Fruit fly (Drosophila melanogaster) whole organism, embryonic: ENCODE results near the gene mAcon1.

Source experiments
- ATbp ChIP-seq: fragments of 200-800 bp; sonication (Bioruptor generic); optimal IDR thresholded peaks from 2 replicates; lab custom pipeline; 2017; ENCODE audit warnings: missing biosample characterization, mild to moderate bottlenecking, missing genetic modification characterization, missing genetic modification reagents
- Ada2b ChIP-seq: fragments of 200-800 bp; sonication (Bioruptor generic); IDR thresholded peaks from 2 replicates; pipeline ENCODE4 v1.3.6; 2022; ENCODE audit warnings: missing biosample characterization, missing genetic modification characterization
- B-H1 ChIP-seq: fragments of 200-800 bp; sonication (Bioruptor generic); IDR thresholded peaks from 3 replicates; pipeline ENCODE4 v1.3.6; 2022; ENCODE audit warnings: missing biosample characterization, missing genetic modification characterization
- Bgb ChIP-seq: fragments of 200-800 bp; sonication (Bioruptor generic); IDR thresholded peaks from 2 replicates; pipeline ENCODE4 v1.3.6; 2022; ENCODE audit warnings: missing biosample characterization, missing genetic modification characterization; ENCODE audit not compliant: partially characterized antibody
- Bteb2 ChIP-seq: fragments of 200-800 bp; sonication (Bioruptor generic); optimal IDR thresholded peaks from 2 replicates; lab custom pipeline; 2016; ENCODE audit warnings: missing biosample characterization, missing genetic modification characterization
- CG10274 ChIP-seq: fragments of 200-800 bp; sonication (Bioruptor generic); optimal IDR thresholded peaks from 3 replicates; lab custom pipeline; 2017; ENCODE audit warnings: missing biosample characterization, mild to moderate bottlenecking, missing genetic modification characterization
- CG10431 ChIP-seq: fragments of 200-800 bp; sonication (Bioruptor generic); optimal IDR thresholded peaks from 3 replicates; lab custom pipeline; 2018; ENCODE audit warnings: missing biosample characterization, mild to moderate bottlenecking, missing genetic modification characterization
- CG10462 ChIP-seq: fragments of 200-800 bp; sonication (Bioruptor generic); optimal IDR thresholded peaks from 2 replicates; lab custom pipeline; 2016; ENCODE audit warnings: missing biosample characterization, missing genetic modification characterization
- CG12219 ChIP-seq: fragments of 200-800 bp; sonication (Bioruptor generic); optimal IDR thresholded peaks from 3 replicates; lab custom pipeline; 2018; ENCODE audit warnings: missing biosample characterization, mild to moderate bottlenecking, missing genetic modification characterization
- CG12659 ChIP-seq: fragments of 200-800 bp; sonication (Bioruptor generic); optimal IDR thresholded peaks from 3 replicates; lab custom pipeline; 2017; ENCODE audit warnings: mild to moderate bottlenecking, missing biosample characterization, missing genetic modification reagents, missing genetic modification characterization
- CG17612 ChIP-seq: fragments of 200-800 bp; sonication (Bioruptor generic); IDR thresholded peaks from 2 replicates; pipeline ENCODE4 v1.3.6; 2022; ENCODE audit warnings: missing biosample characterization, missing genetic modification characterization
- CG18476 ChIP-seq: fragments of 200-800 bp; sonication (Bioruptor generic); optimal IDR thresholded peaks from 2 replicates; lab custom pipeline; 2016; ENCODE audit warnings: missing biosample characterization, mild to moderate bottlenecking, missing genetic modification characterization
- CG18599 ChIP-seq: fragments of 200-800 bp; sonication (Bioruptor generic); optimal IDR thresholded peaks from 3 replicates; lab custom pipeline; 2017; ENCODE audit warnings: missing biosample characterization, missing genetic modification characterization, mild to moderate bottlenecking, moderate library complexity, missing genetic modification reagents
- CG18764 ChIP-seq: fragments of 200-800 bp; sonication (Bioruptor generic); optimal IDR thresholded peaks from 3 replicates; lab custom pipeline; 2016; ENCODE audit warnings: missing biosample characterization, missing genetic modification characterization
- CG2116 ChIP-seq: fragments of 200-800 bp; sonication (Bioruptor generic); optimal IDR thresholded peaks from 3 replicates; lab custom pipeline; 2018; ENCODE audit warnings: missing biosample characterization, mild to moderate bottlenecking, missing genetic modification characterization
- CG31224 ChIP-seq: fragments of 200-800 bp; sonication (Bioruptor generic); IDR thresholded peaks from 2 replicates; pipeline ENCODE4 v1.3.6; 2022; ENCODE audit warnings: missing biosample characterization, missing genetic modification characterization
- CG31441 ChIP-seq: fragments of 200-800 bp; sonication (Bioruptor generic); IDR thresholded peaks from 2 replicates; pipeline ENCODE4 v1.3.6; 2022; ENCODE audit warnings: missing biosample characterization, missing genetic modification characterization
- CG4854 ChIP-seq: fragments of 200-800 bp; sonication (Bioruptor generic); optimal IDR thresholded peaks from 2 replicates; lab custom pipeline; 2016; ENCODE audit warnings: missing biosample characterization, missing genetic modification characterization, inconsistent platforms
- CG6683 ChIP-seq: fragments of 200-800 bp; sonication (Bioruptor generic); optimal IDR thresholded peaks from 2 replicates; lab custom pipeline; 2017; ENCODE audit warnings: missing biosample characterization, mild to moderate bottlenecking, missing genetic modification characterization, missing genetic modification reagents
- CG6854 ChIP-seq: fragments of 200-800 bp; sonication (Bioruptor generic); optimal IDR thresholded peaks from 3 replicates; lab custom pipeline; 2017; ENCODE audit warnings: missing biosample characterization, mild to moderate bottlenecking, missing genetic modification characterization
- CG7271 ChIP-seq: fragments of 200-800 bp; sonication (Bioruptor generic); optimal IDR thresholded peaks from 2 replicates; lab custom pipeline; 2018; ENCODE audit warnings: missing biosample characterization, mild to moderate bottlenecking, missing genetic modification characterization, moderate library complexity
- CG7963 ChIP-seq: fragments of 200-800 bp; sonication (Bioruptor generic); IDR thresholded peaks from 3 replicates; pipeline ENCODE4 v1.3.6; 2022; ENCODE audit warnings: missing biosample characterization, missing genetic modification characterization; ENCODE audit not compliant: partially characterized antibody
- CG8944 ChIP-seq: fragments of 200-800 bp; sonication (Bioruptor generic); optimal IDR thresholded peaks from 3 replicates; lab custom pipeline; 2016; ENCODE audit warnings: missing biosample characterization, missing genetic modification characterization
- Dll ChIP-seq: fragments of 200-800 bp; sonication (Bioruptor generic); IDR thresholded peaks from 4 replicates; pipeline ENCODE4 v1.3.6; 2022; ENCODE audit warnings: missing biosample characterization, missing genetic modification characterization; ENCODE audit not compliant: partially characterized antibody
- Ets97D ChIP-seq: fragments of 200-800 bp; sonication (Bioruptor generic); optimal IDR thresholded peaks from 3 replicates; lab custom pipeline; 2016; ENCODE audit warnings: missing biosample characterization, missing genetic modification characterization
- Fer3 ChIP-seq: fragments of 200-800 bp; sonication (Bioruptor generic); optimal IDR thresholded peaks from 2 replicates; lab custom pipeline; 2018; ENCODE audit warnings: missing biosample characterization, mild to moderate bottlenecking, missing genetic modification characterization, moderate library complexity
- Hr78 ChIP-seq, 2 experiments: fragments of 200-800 bp in 1 of 2; fragments of >200 bp in 1 of 2; sonication (Bioruptor generic) in 1 of 2; optimal IDR thresholded peaks; 2 replicates each; lab custom pipeline; 2017 to 2019; ENCODE audit warnings: missing biosample characterization in 2 of 2, missing genetic modification characterization in 2 of 2, mild to moderate bottlenecking in 1 of 2, moderate library complexity in 1 of 2
- Opbp ChIP-seq: fragments of 200-800 bp; sonication (Bioruptor generic); IDR thresholded peaks from 3 replicates; pipeline ENCODE4 v1.3.6; 2022; ENCODE audit warnings: missing biosample characterization, missing genetic modification characterization; ENCODE audit not compliant: partially characterized antibody
- Ssrp ChIP-seq: fragments of 200-800 bp; sonication (Bioruptor generic); optimal IDR thresholded peaks from 2 replicates; lab custom pipeline; 2018; ENCODE audit warnings: missing biosample characterization, mild to moderate bottlenecking, missing genetic modification characterization, moderate library complexity
- Usf ChIP-seq: fragments of 200-800 bp; sonication (Bioruptor generic); optimal IDR thresholded peaks from 2 replicates; lab custom pipeline; 2017; ENCODE audit warnings: missing genotype, missing biosample characterization, missing genetic modification characterization
- ato ChIP-seq: fragments of 200-800 bp; sonication (Bioruptor generic); IDR thresholded peaks from 2 replicates; pipeline ENCODE4 v1.3.6; 2022; ENCODE audit warnings: missing biosample characterization, missing genetic modification characterization; ENCODE audit not compliant: partially characterized antibody
- corto ChIP-seq: fragments of 200-800 bp; sonication (Bioruptor generic); optimal IDR thresholded peaks from 2 replicates; lab custom pipeline; 2016; ENCODE audit warnings: missing biosample characterization, mild to moderate bottlenecking, missing genetic modification characterization, moderate library complexity
- emc ChIP-seq: fragments of 200-800 bp; sonication (Bioruptor generic); optimal IDR thresholded peaks from 2 replicates; lab custom pipeline; 2016; ENCODE audit warnings: missing biosample characterization, missing genetic modification characterization
- ewg ChIP-seq: fragments of 200-800 bp; sonication (Bioruptor generic); optimal IDR thresholded peaks from 3 replicates; lab custom pipeline; 2017; ENCODE audit warnings: mild to moderate bottlenecking, missing biosample characterization, missing genetic modification reagents, missing genetic modification characterization
- fd96Cb ChIP-seq: fragments of 200-800 bp; sonication (Bioruptor generic); optimal IDR thresholded peaks from 2 replicates; lab custom pipeline; 2018; ENCODE audit warnings: missing biosample characterization, mild to moderate bottlenecking, missing genetic modification characterization, moderate library complexity
- gem ChIP-seq: fragments of 200-800 bp; sonication (Bioruptor generic); optimal IDR thresholded peaks from 2 replicates; lab custom pipeline; 2019; ENCODE audit warnings: missing biosample characterization, mild to moderate bottlenecking, missing genetic modification characterization, moderate library complexity
- h ChIP-seq: fragments of >200 bp; optimal IDR thresholded peaks from 2 replicates; lab custom pipeline; 2017
- jumu ChIP-seq: fragments of 200-800 bp; sonication (Bioruptor generic); optimal IDR thresholded peaks from 3 replicates; lab custom pipeline; 2016; ENCODE audit warnings: missing biosample characterization, missing genetic modification characterization
- ken ChIP-seq: fragments of 200-800 bp; sonication (Bioruptor generic); IDR thresholded peaks from 3 replicates; pipeline ENCODE4 v1.3.6; 2022; ENCODE audit warnings: missing biosample characterization, missing genetic modification characterization
- knrl ChIP-seq: fragments of 200-800 bp; sonication (Bioruptor generic); IDR thresholded peaks from 3 replicates; pipeline ENCODE4 v1.3.6; 2022; ENCODE audit warnings: missing biosample characterization, missing genetic modification characterization; ENCODE audit not compliant: partially characterized antibody
- lab ChIP-seq: fragments of 200-800 bp; sonication (Bioruptor generic); optimal IDR thresholded peaks from 3 replicates; lab custom pipeline; 2017; ENCODE audit warnings: missing biosample characterization, missing genetic modification characterization, mild to moderate bottlenecking, moderate library complexity, missing genetic modification reagents
- mam ChIP-seq: fragments of 200-800 bp; sonication (Bioruptor generic); optimal IDR thresholded peaks from 3 replicates; lab custom pipeline; 2016; ENCODE audit warnings: missing biosample characterization, missing genetic modification characterization
- mirr ChIP-seq: fragments of 200-800 bp; sonication (Bioruptor generic); optimal IDR thresholded peaks from 3 replicates; lab custom pipeline; 2018; ENCODE audit warnings: missing biosample characterization, mild to moderate bottlenecking, missing genetic modification characterization
- onecut ChIP-seq: fragments of 200-800 bp; sonication (Bioruptor generic); IDR thresholded peaks from 2 replicates; pipeline ENCODE4 v1.3.6; 2022; ENCODE audit warnings: missing biosample characterization, missing genetic modification characterization
- prd ChIP-seq, 3 experiments: fragments of >200 bp in 2 of 3; fragments of 200-800 bp in 1 of 3; sonication (Bioruptor generic) in 1 of 3; optimal IDR thresholded peaks in 2 of 3; IDR thresholded peaks in 1 of 3; 2 replicates in 2 of 3; 3 replicates in 1 of 3; pipeline versions ENCODE4 v1.3.6 to Lab custom; 2017 to 2022; ENCODE audit warnings: missing biosample characterization in 1 of 3, missing genetic modification characterization in 1 of 3
- row ChIP-seq: fragments of 200-800 bp; sonication (Bioruptor generic); IDR thresholded peaks from 3 replicates; pipeline ENCODE4 v1.3.6; 2022; ENCODE audit warnings: missing biosample characterization, missing genetic modification characterization
- salm ChIP-seq: fragments of 200-800 bp; sonication (Bioruptor generic); optimal IDR thresholded peaks from 2 replicates; lab custom pipeline; 2018; ENCODE audit warnings: missing biosample characterization, mild to moderate bottlenecking, missing genetic modification characterization
- sens ChIP-seq: fragments of 200-800 bp; sonication (Bioruptor generic); peaks from one replicate; lab custom pipeline; 2016; ENCODE audit warnings: missing biosample characterization, missing genetic modification characterization
- ssp ChIP-seq: fragments of 200-800 bp; sonication (Bioruptor generic); IDR thresholded peaks from 2 replicates; pipeline ENCODE4 v1.3.6; 2022; ENCODE audit warnings: missing biosample characterization, missing genetic modification characterization

Gene mAcon1

dm6 chr2L:21214961-21215362, 46.6 kb downstream of the mAcon1 start (continued):
- TF ChIP-seq gem (no peak), CG2116 (no peak), Ssrp (tag; lab: Kevin White, UChicago) (no peak), knrl (peak; percentile 65; the same call in 2 of the 3 replicates), corto (no peak), Usf (GFP tag; lab: Kevin White, UChicago) (no peak), Fer3 (tag; lab: Kevin White, UChicago) (peak; percentile 11), Opbp (GFP tag; lab: Robert Waterston, UW) (peak; percentile 73; the same call in 1 of the 3 replicates), CG31441 (GFP tag; lab: Robert Waterston, UW) (no peak), lab (peak; percentile 63), Ets97D (GFP tag; lab: Kevin White, UChicago) (peak; percentile 13), CG10274 (GFP tag; lab: Kevin White, UChicago) (no peak), CG12659 (GFP tag; lab: Kevin White, UChicago) (no peak), ssp (no peak), Bgb (GFP tag; lab: Robert Waterston, UW) (peak; percentile 78), sens (GFP tag; lab: Kevin White, UChicago) (peak; percentile 75), CG7271 (tag; lab: Kevin White, UChicago) (no peak), jumu (GFP tag; lab: Kevin White, UChicago) (peak; percentile 43), ato (GFP tag; lab: Robert Waterston, UW) (0 out of 2 replicates have a peak, but pooled peaks have one; percentile 52), ken (no peak; the same call in 2 of the 3 replicates), ewg (GFP tag; lab: Kevin White, UChicago) (peak; percentile 54), CG6683 (GFP tag; lab: Kevin White, UChicago) (no peak), CG31224 (GFP tag; lab: Robert Waterston, UW) (no peak), CG8944 (GFP tag; lab: Kevin White, UChicago) (peak; percentile 47), B-H1 (GFP tag; lab: Robert Waterston, UW) (no peak; the same call in 2 of the 3 replicates), CG18599 (peak; percentile 47), CG10462 (GFP tag; lab: Kevin White, UChicago) (no peak), CG4854 (peak; percentile 48), CG7963 (GFP tag; lab: Robert Waterston, UW) (peak; percentile 49; the same call in 1 of the 3 replicates), mirr (no peak), row (GFP tag; lab: Robert Waterston, UW) (0 out of 3 replicates have a peak, but pooled peaks have one; percentile 10), emc (GFP tag; lab: Kevin White, UChicago) (no peak), onecut (GFP tag; lab: Robert Waterston, UW) (peak; percentile 47), ATbp (peak; percentile 13), CG18476 (GFP tag; lab: Kevin White, UChicago) (no peak), h (no peak), Ada2b (GFP tag; lab: Robert Waterston, UW) (no peak), CG17612 (GFP tag; lab: Robert Waterston, UW) (no peak), Dll (no peak), CG6854 (GFP tag; lab: Kevin White, UChicago) (no peak), CG10431 (GFP tag; lab: Kevin White, UChicago) (peak; percentile 22), Hr78 (GFP tag; optimal IDR thresholded peaks at IDR 0.05; lab: Kevin White, UChicago) (no peak), mam (peak; percentile 19), salm (tag; lab: Kevin White, UChicago) (no peak), CG12219 (no peak), fd96Cb (peak; percentile 40), prd (optimal IDR thresholded peaks at IDR 0.05; lab: Kevin White, UChicago) (no peak), prd (GFP tag; IDR thresholded peaks at IDR 0.05; lab: Robert Waterston, UW) (peak; percentile 71), Bteb2 (GFP tag; lab: Kevin White, UChicago) (peak; percentile 0), CG18764 (no peak)
